In the genomic region with DNA sequence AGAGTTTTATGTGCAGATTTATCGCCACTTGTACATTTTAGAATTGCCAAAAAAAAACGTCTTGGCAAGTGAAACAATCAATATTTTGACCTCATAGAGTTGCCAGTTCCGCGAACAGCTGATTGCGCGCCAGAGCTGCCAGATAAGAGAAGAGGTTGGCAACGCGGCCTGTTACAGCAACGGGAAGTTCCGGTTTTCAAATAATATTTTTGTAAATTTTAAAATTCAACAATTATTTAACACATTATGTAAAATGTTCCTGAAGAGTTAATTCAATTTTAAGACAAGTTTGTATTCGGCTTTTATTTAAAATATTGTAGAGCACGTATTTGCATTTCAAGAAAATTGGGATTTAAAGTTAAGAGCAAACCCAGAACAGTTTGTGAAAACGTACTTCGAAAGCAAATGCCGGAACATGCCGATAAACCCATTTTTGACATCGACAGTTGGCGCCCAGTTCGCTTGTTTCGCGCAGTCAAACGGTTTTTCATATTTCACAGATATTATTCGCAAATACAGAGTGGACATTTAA, we compare ENCODE assay signal across 1 fruit fly cellular context.
TF ChIP-seq lines count a peak whose summit lies in the region.

TSS of gene prd1 (minus strand) at position 320 of the 532 bp plus-strand sequence.
TSS of gene HisCl1 (plus strand) at position 482 of the 532 bp plus-strand sequence.

TF ChIP-seq in whole organism, embryonic, 481 proteins besides CTCF, POLR2A, EP300 and RAD21 (continued from another document and continues in another):
- peak; percentile 31 for TF ChIP-seq CG9797 (GFP tag; optimal IDR thresholded peaks at IDR 0.05; lab: Kevin White, UChicago)
- no peak for TF ChIP-seq gt (GFP tag; IDR thresholded peaks at IDR 0.05; lab: Robert Waterston, UW)
- TF ChIP-seq Ssrp (tag; optimal IDR thresholded peaks at IDR 0.05; lab: Kevin White, UChicago), result peak; percentile 72
- peak; percentile 35 for TF ChIP-seq Six4 (GFP tag; optimal IDR thresholded peaks at IDR 0.05; lab: Kevin White, UChicago)
- peak; percentile 69 for TF ChIP-seq vfl (GFP tag; optimal IDR thresholded peaks at IDR 0.05; lab: Kevin White, UChicago)
- TF ChIP-seq crol (GFP tag; IDR thresholded peaks at IDR 0.05; lab: Robert Waterston, UW), result no peak
- no peak for TF ChIP-seq ham (GFP tag; IDR thresholded peaks at IDR 0.05; lab: Robert Waterston, UW)
- no peak for TF ChIP-seq sens-2 (GFP tag; IDR thresholded peaks at IDR 0.05; lab: Robert Waterston, UW)
- TF ChIP-seq scrt (GFP tag; optimal IDR thresholded peaks at IDR 0.05; lab: Kevin White, UChicago), result peak; percentile 52
- peak; percentile 50 for TF ChIP-seq CG18476 (GFP tag; optimal IDR thresholded peaks at IDR 0.05; lab: Kevin White, UChicago)
- TF ChIP-seq knrl (GFP tag; IDR thresholded peaks at IDR 0.05; lab: Robert Waterston, UW; ENCODE audit: partially characterized antibody), result 0 out of 3 replicates have a peak, but pooled peaks have one; percentile 26
- TF ChIP-seq Camta (GFP tag; optimal IDR thresholded peaks at IDR 0.05; lab: Kevin White, UChicago), result peak; percentile 59
- TF ChIP-seq CG15601 (tag; optimal IDR thresholded peaks at IDR 0.05; lab: Kevin White, UChicago), result peak; percentile 72
- TF ChIP-seq pfk (GFP tag; optimal IDR thresholded peaks at IDR 0.05; lab: Kevin White, UChicago), result no peak
- TF ChIP-seq dpn (GFP tag; optimal IDR thresholded peaks at IDR 0.05; lab: Kevin White, UChicago), result peak; percentile 57 to 70
- no peak for TF ChIP-seq chm (GFP tag; IDR thresholded peaks at IDR 0.05; lab: Robert Waterston, UW)
- no peak for TF ChIP-seq dmrt99B (tag; optimal IDR thresholded peaks at IDR 0.05; lab: Kevin White, UChicago)
- peak; percentile 31 for TF ChIP-seq org-1 (GFP tag; optimal IDR thresholded peaks at IDR 0.05; lab: Kevin White, UChicago)
- peak; percentile 51; the same call in 2 of the 3 replicates for TF ChIP-seq CG11695 (GFP tag; IDR thresholded peaks at IDR 0.05; lab: Robert Waterston, UW)
- peak; percentile 69 for TF ChIP-seq CG14441 (GFP tag; IDR thresholded peaks at IDR 0.05; lab: Robert Waterston, UW)
- TF ChIP-seq Mad (GFP tag; optimal IDR thresholded peaks at IDR 0.05; lab: Kevin White, UChicago), result peak; percentile 56
- TF ChIP-seq Myb (GFP tag; optimal IDR thresholded peaks at IDR 0.05; lab: Kevin White, UChicago), result peak; percentile 85
- TF ChIP-seq CG11247 (GFP tag; IDR thresholded peaks at IDR 0.05; lab: Robert Waterston, UW), result peak; percentile 38; the same call in 1 of the 2 replicates
- peak; percentile 57 for TF ChIP-seq CG32772 (GFP tag; IDR thresholded peaks at IDR 0.05; lab: Robert Waterston, UW)
- no peak for TF ChIP-seq zen2 (GFP tag; IDR thresholded peaks at IDR 0.05; lab: Robert Waterston, UW; ENCODE audit: partially characterized antibody)
- peak; percentile 52 for TF ChIP-seq CG1647 (GFP tag; optimal IDR thresholded peaks at IDR 0.05; lab: Kevin White, UChicago)
- peak; percentile 35 for TF ChIP-seq disco-r (GFP tag; optimal IDR thresholded peaks at IDR 0.05; lab: Kevin White, UChicago)
- TF ChIP-seq CG2889 (GFP tag; IDR thresholded peaks at IDR 0.05; lab: Robert Waterston, UW), result 0 out of 3 replicates have a peak, but pooled peaks have one; percentile 38
- no peak for TF ChIP-seq Blimp-1 (GFP tag; optimal IDR thresholded peaks at IDR 0.05; lab: Kevin White, UChicago)
- TF ChIP-seq vnd (GFP tag; IDR thresholded peaks at IDR 0.05; lab: Robert Waterston, UW; ENCODE audit: partially characterized antibody), result no peak
- peak; percentile 49 for TF ChIP-seq Dref (GFP tag; IDR thresholded peaks at IDR 0.05; lab: Robert Waterston, UW)
- TF ChIP-seq Ada2b (GFP tag; IDR thresholded peaks at IDR 0.05; lab: Robert Waterston, UW), result no peak
- peak; percentile 79 for TF ChIP-seq Meics (GFP tag; optimal IDR thresholded peaks at IDR 0.05; lab: Kevin White, UChicago)
- TF ChIP-seq Pdp1 (GFP tag; optimal IDR thresholded peaks at IDR 0.05; lab: Kevin White, UChicago), result peak; percentile 72 to 94
- TF ChIP-seq dm (GFP tag; optimal IDR thresholded peaks at IDR 0.05; lab: Kevin White, UChicago), result peak; percentile 36
- no peak for TF ChIP-seq hb (GFP tag; IDR thresholded peaks at IDR 0.05; lab: Robert Waterston, UW; ENCODE audit: partially characterized antibody)
- peak; percentile 90 to 98 for TF ChIP-seq crp (GFP tag; optimal IDR thresholded peaks at IDR 0.05; lab: Kevin White, UChicago)
- no peak for TF ChIP-seq CG11504 (tag; optimal IDR thresholded peaks at IDR 0.05; lab: Kevin White, UChicago)
- TF ChIP-seq CG6683 (GFP tag; optimal IDR thresholded peaks at IDR 0.05; lab: Kevin White, UChicago), result peak; percentile 30
- TF ChIP-seq CG10565 (GFP tag; optimal IDR thresholded peaks at IDR 0.05; lab: Kevin White, UChicago), result no peak
- TF ChIP-seq CG10209 (GFP tag; optimal IDR thresholded peaks at IDR 0.05; lab: Kevin White, UChicago), result peak; percentile 72
- peak; percentile 70 for TF ChIP-seq Dip3 (GFP tag; optimal IDR thresholded peaks at IDR 0.05; lab: Kevin White, UChicago)
- no peak for TF ChIP-seq CG1024 (GFP tag; IDR thresholded peaks at IDR 0.05; lab: Robert Waterston, UW)
- TF ChIP-seq eyg (GFP tag; optimal IDR thresholded peaks at IDR 0.05; lab: Kevin White, UChicago), result no peak
- no peak for TF ChIP-seq da (GFP tag; optimal IDR thresholded peaks at IDR 0.05; lab: Kevin White, UChicago)
- no peak for TF ChIP-seq seq (GFP tag; IDR thresholded peaks at IDR 0.05; lab: Robert Waterston, UW)
- no peak for TF ChIP-seq MESR4 (GFP tag; optimal IDR thresholded peaks at IDR 0.05; lab: Kevin White, UChicago)
- peak; percentile 56 for TF ChIP-seq trem (tag; optimal IDR thresholded peaks at IDR 0.05; lab: Kevin White, UChicago)
- TF ChIP-seq ara (GFP tag; IDR thresholded peaks at IDR 0.05; lab: Robert Waterston, UW), result no peak
- TF ChIP-seq CG14860 (GFP tag; IDR thresholded peaks at IDR 0.05; lab: Robert Waterston, UW; ENCODE audit: partially characterized antibody), result no peak
- TF ChIP-seq CG12769 (tag; optimal IDR thresholded peaks at IDR 0.05; lab: Kevin White, UChicago), result no peak
- no peak for TF ChIP-seq bowl (GFP tag; IDR thresholded peaks at IDR 0.05; lab: Robert Waterston, UW)
- no peak for TF ChIP-seq CG15269 (tag; optimal IDR thresholded peaks at IDR 0.05; lab: Kevin White, UChicago)
- no peak for TF ChIP-seq ttk (GFP tag; IDR thresholded peaks at IDR 0.05; lab: Robert Waterston, UW)
- TF ChIP-seq CG6813 (GFP tag; optimal IDR thresholded peaks at IDR 0.05; lab: Kevin White, UChicago), result peak; percentile 52
- peak; percentile 55 for TF ChIP-seq Sry-β (GFP tag; optimal IDR thresholded peaks at IDR 0.05; lab: Kevin White, UChicago)
- no peak for TF ChIP-seq Doc3 (GFP tag; IDR thresholded peaks at IDR 0.05; lab: Robert Waterston, UW; ENCODE audit: partially characterized antibody)
- 0 out of 2 replicates have a peak, but pooled peaks have one; percentile 23 for TF ChIP-seq CG11085 (GFP tag; IDR thresholded peaks at IDR 0.05; lab: Robert Waterston, UW)
- TF ChIP-seq E2f2 (GFP tag; IDR thresholded peaks at IDR 0.05; lab: Robert Waterston, UW), result peak; percentile 82
- TF ChIP-seq CG6254 (GFP tag; optimal IDR thresholded peaks at IDR 0.05; lab: Kevin White, UChicago), result peak; percentile 43
- no peak for TF ChIP-seq CG42726 (GFP tag; IDR thresholded peaks at IDR 0.05; lab: Robert Waterston, UW; ENCODE audit: partially characterized antibody)
- TF ChIP-seq CG14667 (GFP tag; IDR thresholded peaks at IDR 0.05; lab: Robert Waterston, UW), result no peak
- TF ChIP-seq CG3407 (GFP tag; optimal IDR thresholded peaks at IDR 0.05; lab: Kevin White, UChicago), result peak; percentile 46
- TF ChIP-seq CG11398 (GFP tag; optimal IDR thresholded peaks at IDR 0.05; lab: Kevin White, UChicago), result no peak
- TF ChIP-seq CG9215 (GFP tag; IDR thresholded peaks at IDR 0.05; lab: Robert Waterston, UW), result peak; percentile 73
- TF ChIP-seq Atf6 (GFP tag; IDR thresholded peaks at IDR 0.05; lab: Robert Waterston, UW), result 0 out of 2 replicates have a peak, but pooled peaks have one; percentile 59
- TF ChIP-seq CG8944 (GFP tag; optimal IDR thresholded peaks at IDR 0.05; lab: Kevin White, UChicago), result peak; percentile 55
- no peak for TF ChIP-seq CG17328 (GFP tag; IDR thresholded peaks at IDR 0.05; lab: Robert Waterston, UW)
- TF ChIP-seq CkIIα-i1 (GFP tag; IDR thresholded peaks at IDR 0.05; lab: Robert Waterston, UW), result no peak
- peak; percentile 98 for TF ChIP-seq CG4854 (GFP tag; optimal IDR thresholded peaks at IDR 0.05; lab: Kevin White, UChicago)
- peak; percentile 76 for TF ChIP-seq slbo (GFP tag; IDR thresholded peaks at IDR 0.05; lab: Robert Waterston, UW)
- TF ChIP-seq onecut (GFP tag; IDR thresholded peaks at IDR 0.05; lab: Robert Waterston, UW), result peak; percentile 99
- TF ChIP-seq CG5953 (GFP tag; IDR thresholded peaks at IDR 0.05; lab: Robert Waterston, UW), result no peak
- TF ChIP-seq hth (optimal IDR thresholded peaks at IDR 0.05; lab: Kevin White, UChicago), result no peak
- TF ChIP-seq sisA (GFP tag; IDR thresholded peaks at IDR 0.05; lab: Robert Waterston, UW), result peak; percentile 66
- TF ChIP-seq CG12104 (GFP tag; optimal IDR thresholded peaks at IDR 0.05; lab: Kevin White, UChicago), result peak; percentile 59
- TF ChIP-seq hkb (optimal IDR thresholded peaks at IDR 0.05; lab: Kevin White, UChicago), result peak; percentile 26
- TF ChIP-seq hkb (GFP tag; IDR thresholded peaks at IDR 0.05; lab: Robert Waterston, UW), result no peak
- peak; percentile 77 for TF ChIP-seq CG34376 (GFP tag; optimal IDR thresholded peaks at IDR 0.05; lab: Kevin White, UChicago)
- TF ChIP-seq ATbp (GFP tag; optimal IDR thresholded peaks at IDR 0.05; lab: Kevin White, UChicago), result peak; percentile 39
- TF ChIP-seq fu2 (GFP tag; optimal IDR thresholded peaks at IDR 0.05; lab: Kevin White, UChicago), result peak; percentile 50
- TF ChIP-seq CG6765 (GFP tag; optimal IDR thresholded peaks at IDR 0.05; lab: Kevin White, UChicago), result peak; percentile 25
- no peak for TF ChIP-seq CG7745 (tag; optimal IDR thresholded peaks at IDR 0.05; lab: Kevin White, UChicago)
- TF ChIP-seq CG8765 (GFP tag; IDR thresholded peaks at IDR 0.05; lab: Robert Waterston, UW), result peak; percentile 21; the same call in 1 of the 2 replicates
- TF ChIP-seq Side (GFP tag; optimal IDR thresholded peaks at IDR 0.05; lab: Kevin White, UChicago), result peak; percentile 27
- peak; percentile 23; the same call in 1 of the 2 replicates for TF ChIP-seq cas (GFP tag; IDR thresholded peaks at IDR 0.05; lab: Robert Waterston, UW)
- no peak; the same call in 1 of the 2 replicates for TF ChIP-seq Drgx (GFP tag; IDR thresholded peaks at IDR 0.05; lab: Robert Waterston, UW)
- TF ChIP-seq pzg (GFP tag; optimal IDR thresholded peaks at IDR 0.05; lab: Kevin White, UChicago), result peak; percentile 69
- TF ChIP-seq tna (GFP tag; IDR thresholded peaks at IDR 0.05; lab: Robert Waterston, UW; ENCODE audit: partially characterized antibody), result no peak
- no peak for TF ChIP-seq Bgb (GFP tag; IDR thresholded peaks at IDR 0.05; lab: Robert Waterston, UW; ENCODE audit: partially characterized antibody)
- peak; percentile 63 for TF ChIP-seq Aef1 (GFP tag; IDR thresholded peaks at IDR 0.05; lab: Robert Waterston, UW)
- TF ChIP-seq lov (optimal IDR thresholded peaks at IDR 0.05; lab: Kevin White, UChicago), result no peak
- TF ChIP-seq lov (GFP tag; IDR thresholded peaks at IDR 0.05; lab: Robert Waterston, UW), result 0 out of 3 replicates have a peak, but pooled peaks have one; percentile 65
- TF ChIP-seq lbe (GFP tag; optimal IDR thresholded peaks at IDR 0.05; lab: Kevin White, UChicago), result no peak
- TF ChIP-seq CG15696 (tag; optimal IDR thresholded peaks at IDR 0.05; lab: Kevin White, UChicago), result peak; percentile 48
- no peak for TF ChIP-seq CG3163 (GFP tag; optimal IDR thresholded peaks at IDR 0.05; lab: Kevin White, UChicago)
- peak; percentile 91 for TF ChIP-seq MBD-R2 (GFP tag; IDR thresholded peaks at IDR 0.05; lab: Robert Waterston, UW)
- TF ChIP-seq NFAT (GFP tag; IDR thresholded peaks at IDR 0.05; lab: Robert Waterston, UW), result peak; percentile 61; the same call in 1 of the 2 replicates
- TF ChIP-seq Ets97D (GFP tag; optimal IDR thresholded peaks at IDR 0.05; lab: Kevin White, UChicago), result peak; percentile 97
- peak; percentile 75 for TF ChIP-seq CG13775 (GFP tag; optimal IDR thresholded peaks at IDR 0.05; lab: Kevin White, UChicago)
- peak; percentile 85 for TF ChIP-seq phol (tag; optimal IDR thresholded peaks at IDR 0.05; lab: Kevin White, UChicago)
- no peak for TF ChIP-seq bbx (GFP tag; IDR thresholded peaks at IDR 0.05; lab: Robert Waterston, UW; ENCODE audit: partially characterized antibody)
- peak; percentile 19 for TF ChIP-seq gfzf (GFP tag; optimal IDR thresholded peaks at IDR 0.05; lab: Kevin White, UChicago)
- TF ChIP-seq wek (GFP tag; optimal IDR thresholded peaks at IDR 0.05; lab: Kevin White, UChicago), result no peak
- TF ChIP-seq NK7.1 (GFP tag; optimal IDR thresholded peaks at IDR 0.05; lab: Kevin White, UChicago), result peak; percentile 18
- no peak for TF ChIP-seq hbn (GFP tag; IDR thresholded peaks at IDR 0.05; lab: Robert Waterston, UW; ENCODE audit: partially characterized antibody)
- peak; percentile 16 for TF ChIP-seq ac (GFP tag; optimal IDR thresholded peaks at IDR 0.05; lab: Kevin White, UChicago)
- TF ChIP-seq repo (GFP tag; optimal IDR thresholded peaks at IDR 0.05; lab: Kevin White, UChicago), result no peak
- TF ChIP-seq CG9437 (GFP tag; optimal IDR thresholded peaks at IDR 0.05; lab: Kevin White, UChicago), result peak; percentile 68
- peak; percentile 71 for TF ChIP-seq CG3281 (GFP tag; optimal IDR thresholded peaks at IDR 0.05; lab: Kevin White, UChicago)
- no peak for TF ChIP-seq CG8388 (GFP tag; optimal IDR thresholded peaks at IDR 0.05; lab: Kevin White, UChicago)
- TF ChIP-seq Taf1 (GFP tag; IDR thresholded peaks at IDR 0.05; lab: Robert Waterston, UW), result no peak; the same call in 1 of the 2 replicates
- TF ChIP-seq CG12155 (GFP tag; optimal IDR thresholded peaks at IDR 0.05; lab: Kevin White, UChicago), result peak; percentile 62
- peak; percentile 64 for TF ChIP-seq az2 (GFP tag; optimal IDR thresholded peaks at IDR 0.05; lab: Kevin White, UChicago)
- TF ChIP-seq CG7786 (GFP tag; optimal IDR thresholded peaks at IDR 0.05; lab: Kevin White, UChicago), result peak; percentile 60
- peak; percentile 65 for TF ChIP-seq stwl (tag; optimal IDR thresholded peaks at IDR 0.05; lab: Kevin White, UChicago)
- no peak for TF ChIP-seq CG16813 (GFP tag; IDR thresholded peaks at IDR 0.05; lab: Robert Waterston, UW; ENCODE audit: partially characterized antibody)
- TF ChIP-seq CG5245 (GFP tag; optimal IDR thresholded peaks at IDR 0.05; lab: Kevin White, UChicago), result peak; percentile 9
- TF ChIP-seq esg (GFP tag; conservative IDR thresholded peaks at IDR 0.05; lab: Robert Waterston, UW), result peak; percentile 38; the same call in 1 of the 2 replicates
- TF ChIP-seq CG11560 (tag; IDR thresholded peaks at IDR 0.05; lab: Robert Waterston, UW), result peak; percentile 44; the same call in 1 of the 3 replicates
- no peak for TF ChIP-seq Eip74EF (GFP tag; optimal IDR thresholded peaks at IDR 0.05; lab: Kevin White, UChicago)
- TF ChIP-seq CG11696 (GFP tag; IDR thresholded peaks at IDR 0.05; lab: Robert Waterston, UW), result peak; percentile 52
